Worm (Caenorhabditis elegans) whole organism, L4/young adult: Measurements from ENCODE around the gene dmsr-11.

Source experiments
- W03F9.2 ChIP-seq: fragments of 150-350 bp; optimal IDR thresholded peaks from 2 replicates; lab custom pipeline; 2014; ENCODE audit warnings: missing biosample characterization, missing genetic modification characterization
- him-1 ChIP-seq: sonication (generic microtip); optimal IDR thresholded peaks from 2 replicates; lab custom pipeline; 2016; ENCODE audit warnings: missing genotype, missing genetic modification reagents, missing genetic modification characterization, missing compliant biosample characterization

DNA sequence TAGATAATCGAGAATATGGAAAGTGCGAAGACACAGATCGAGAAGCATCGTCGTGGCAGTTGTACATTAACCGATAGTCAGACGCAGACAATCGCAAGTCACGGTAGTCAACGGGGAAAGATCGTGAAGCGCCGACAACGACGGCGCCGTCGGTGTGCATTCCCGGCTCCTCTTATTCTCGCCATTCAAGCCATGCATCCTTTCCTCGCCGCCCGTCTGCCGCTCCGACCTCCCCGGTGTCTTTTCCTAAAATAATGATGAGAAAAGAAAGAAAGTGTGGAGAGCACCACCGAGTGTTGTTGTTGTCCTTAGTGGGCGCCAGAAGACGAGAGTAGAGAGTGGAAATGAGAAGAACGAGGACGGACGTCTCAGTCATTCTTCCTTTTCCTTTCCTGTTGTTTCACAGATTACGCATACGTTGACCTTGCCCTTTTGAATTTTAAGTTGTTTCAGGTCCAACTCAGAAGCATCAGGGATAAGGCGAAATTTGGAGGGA lies 10.1 kb downstream of the dmsr-11 start, which contains the start of gene ZC404.1:
- TF ChIP-seq W03F9.2: no peak
- no peak for TF ChIP-seq him-1
